Worm (Caenorhabditis elegans) whole organism, young adult: ENCODE measurements around the gene F55G11.10.

ENCODE experiments used
- F23B12.7 ChIP-seq: sonication (generic microtip); optimal IDR thresholded peaks from 2 replicates; lab custom pipeline; 2017; ENCODE audit warnings: missing genetic modification characterization, mild to moderate bottlenecking, missing compliant biosample characterization, antibody characterized with exemption, moderate library complexity; ENCODE audit not compliant: insufficient read depth
- nhr-90 ChIP-seq: sonication (generic microtip); optimal IDR thresholded peaks from 2 replicates; lab custom pipeline; 2016; ENCODE audit warnings: missing genotype, mild to moderate bottlenecking, missing genetic modification characterization, missing compliant biosample characterization
- sea-2 ChIP-seq: fragments of 200-800 bp; sonication (Bioruptor generic); IDR thresholded peaks from 2 replicates; pipeline ENCODE4 v1.3.6; 2022; ENCODE audit warnings: missing genetic modification characterization, missing compliant biosample characterization

- TF ChIP-seq sea-2 (GFP tag; lab: Robert Waterston, UW): no peak
- TF ChIP-seq nhr-90 (tag; lab: Kevin White, UChicago): no peak
- no peak for TF ChIP-seq F23B12.7 (tag; lab: Kevin White, UChicago)
Observed at ce11 chrIV:12972780-12973179, 24.2 kb downstream of the F55G11.10 start.
